Worm (Caenorhabditis elegans): ENCODE data around the gene sre-31.

DNA sequence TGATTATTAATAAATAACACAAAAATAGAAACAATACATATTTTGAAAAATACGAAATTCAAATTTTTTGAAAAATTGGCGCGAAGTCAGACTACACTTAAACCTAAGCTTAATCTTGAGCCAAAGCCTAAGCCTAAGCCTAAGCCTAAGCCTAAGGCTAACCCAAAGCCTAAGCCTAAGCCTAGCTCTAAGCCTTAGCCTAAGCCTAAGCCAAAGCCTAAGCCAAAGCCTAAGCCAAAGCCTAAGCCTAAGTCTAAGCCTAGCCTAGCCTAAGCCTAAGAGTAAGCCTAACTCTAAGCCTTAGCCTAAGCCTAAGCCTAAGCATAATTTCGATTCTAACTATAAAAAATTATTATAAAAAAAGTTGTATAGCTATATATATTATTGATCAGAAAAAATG, 27.7 kb downstream of the sre-31 start:
- TF ChIP-seq ama-1 (optimal IDR thresholded peaks at IDR 0.05) (no peak), pha-4 (tag; optimal IDR thresholded peaks at IDR 0.05) (no peak), mdl-1 (tag; optimal IDR thresholded peaks at IDR 0.05) (no peak), nhr-11 (tag; optimal IDR thresholded peaks at IDR 0.05) (no peak), nhr-28 (tag; optimal IDR thresholded peaks at IDR 0.05) (no peak), mml-1 (tag; optimal IDR thresholded peaks at IDR 0.05) (no peak), nhr-25 (tag; optimal IDR thresholded peaks at IDR 0.05) (no peak)
